Fruit fly (Drosophila melanogaster) whole organism, prepupa: ENCODE data around the gene Sgs3.
A peak's percentile ranks its signal among the peaks of the same experiment; 100 is the strongest.

ENCODE experiments used
- Blimp-1 ChIP-seq: fragments of 200-800 bp; sonication (Bioruptor generic); optimal IDR thresholded peaks from 3 replicates; lab custom pipeline; 2017; ENCODE audit warnings: missing biosample characterization, missing genetic modification characterization, mild to moderate bottlenecking, moderate library complexity, missing genetic modification reagents
- CG10631 ChIP-seq: fragments of 200-800 bp; sonication (Bioruptor generic); optimal IDR thresholded peaks from 2 replicates; lab custom pipeline; 2016; ENCODE audit warnings: missing biosample characterization, missing genetic modification characterization
- CG10669 ChIP-seq: fragments of 200-800 bp; sonication (Bioruptor generic); optimal IDR thresholded peaks from 3 replicates; lab custom pipeline; 2018; ENCODE audit warnings: missing biosample characterization, mild to moderate bottlenecking, missing genetic modification characterization, moderate library complexity
- CG11294 ChIP-seq: fragments of 200-800 bp; sonication (Bioruptor generic); IDR thresholded peaks from 2 replicates; pipeline ENCODE4 v1.3.6; 2022; ENCODE audit warnings: missing biosample characterization, missing genetic modification characterization
- CG11762 ChIP-seq: fragments of 200-800 bp; sonication (Bioruptor generic); optimal IDR thresholded peaks from 3 replicates; lab custom pipeline; 2016; ENCODE audit warnings: missing biosample characterization, missing genetic modification characterization; ENCODE audit not compliant: insufficient read depth
- CG15336 ChIP-seq: fragments of 200-800 bp; sonication (Bioruptor generic); IDR thresholded peaks from 2 replicates; pipeline ENCODE4 v1.3.6; 2022; ENCODE audit warnings: missing biosample characterization, missing genetic modification characterization
- CG16779 ChIP-seq: fragments of 200-800 bp; sonication (Bioruptor generic); optimal IDR thresholded peaks from 3 replicates; lab custom pipeline; 2017; ENCODE audit warnings: missing biosample characterization, mild to moderate bottlenecking, missing genetic modification characterization
- CG3032 ChIP-seq: fragments of 200-800 bp; optimal IDR thresholded peaks from 2 replicates; lab custom pipeline; 2019; ENCODE audit warnings: missing biosample characterization, mild to moderate bottlenecking, missing genetic modification characterization, moderate library complexity
- CG31627 ChIP-seq: fragments of 200-800 bp; sonication (Bioruptor generic); optimal IDR thresholded peaks from 3 replicates; lab custom pipeline; 2016; ENCODE audit warnings: missing biosample characterization, missing genetic modification characterization
- CG32006 ChIP-seq: fragments of 200-800 bp; sonication (Bioruptor generic); optimal IDR thresholded peaks from 3 replicates; lab custom pipeline; 2017; ENCODE audit warnings: missing biosample characterization, mild to moderate bottlenecking, missing genetic modification characterization
- CG34406 ChIP-seq: fragments of 200-800 bp; sonication (Bioruptor generic); optimal IDR thresholded peaks from 3 replicates; lab custom pipeline; 2016; ENCODE audit warnings: missing biosample characterization, missing genetic modification characterization
- CG4318 ChIP-seq: fragments of 200-800 bp; sonication (Bioruptor generic); optimal IDR thresholded peaks from 3 replicates; lab custom pipeline; 2017; ENCODE audit warnings: missing biosample characterization, mild to moderate bottlenecking, missing genetic modification characterization
- CG6163 ChIP-seq: fragments of 200-800 bp; sonication (Bioruptor generic); IDR thresholded peaks from 3 replicates; pipeline ENCODE4 v1.3.6; 2022; ENCODE audit warnings: missing biosample characterization, missing genetic modification characterization
- CG6276 ChIP-seq: fragments of 200-800 bp; sonication (Bioruptor generic); optimal IDR thresholded peaks from 2 replicates; lab custom pipeline; 2017; ENCODE audit warnings: missing biosample characterization, mild to moderate bottlenecking, missing genetic modification characterization
- CG6792 ChIP-seq: fragments of 200-800 bp; sonication (Bioruptor generic); optimal IDR thresholded peaks from 3 replicates; lab custom pipeline; 2016; ENCODE audit warnings: missing biosample characterization, missing genetic modification characterization
- CG6808 ChIP-seq: fragments of 200-800 bp; sonication (Bioruptor generic); optimal IDR thresholded peaks from 3 replicates; lab custom pipeline; 2017; ENCODE audit warnings: missing biosample characterization, missing genetic modification characterization, mild to moderate bottlenecking, moderate library complexity, missing genetic modification reagents
- CG6854 ChIP-seq: fragments of 200-800 bp; sonication (Bioruptor generic); optimal IDR thresholded peaks from 2 replicates; lab custom pipeline; 2017; ENCODE audit warnings: missing biosample characterization, mild to moderate bottlenecking, missing genetic modification characterization
- CG7368 ChIP-seq: fragments of 200-800 bp; sonication (Bioruptor generic); optimal IDR thresholded peaks from 3 replicates; lab custom pipeline; 2016; ENCODE audit warnings: missing biosample characterization, missing genetic modification characterization
- CG8119 ChIP-seq: fragments of 200-800 bp; sonication (Bioruptor generic); IDR thresholded peaks from 3 replicates; pipeline ENCODE4 v1.3.6; 2022; ENCODE audit warnings: missing biosample characterization, missing genetic modification characterization
- CG9139 ChIP-seq: fragments of 200-800 bp; sonication (Bioruptor generic); optimal IDR thresholded peaks from 3 replicates; lab custom pipeline; 2017; ENCODE audit warnings: missing biosample characterization, mild to moderate bottlenecking, missing genetic modification characterization
- Eip75B ChIP-seq: fragments of 200-800 bp; sonication (Bioruptor generic); optimal IDR thresholded peaks from 3 replicates; lab custom pipeline; 2016; ENCODE audit warnings: missing biosample characterization, missing genetic modification characterization
- Eip78C ChIP-seq: fragments of 200-800 bp; sonication (Bioruptor generic); peaks from one replicate; lab custom pipeline; 2016; ENCODE audit warnings: missing biosample characterization, missing genetic modification characterization
- Eip93F ChIP-seq: fragments of 200-800 bp; sonication (Bioruptor generic); optimal IDR thresholded peaks from 2 replicates; lab custom pipeline; 2016; ENCODE audit warnings: missing biosample characterization, mild to moderate bottlenecking, missing genetic modification characterization
- Ets21C ChIP-seq: fragments of 200-800 bp; sonication (Bioruptor generic); optimal IDR thresholded peaks from 3 replicates; lab custom pipeline; 2016; ENCODE audit warnings: missing biosample characterization, missing genetic modification characterization
- Ets96B ChIP-seq: fragments of 200-800 bp; optimal IDR thresholded peaks from 2 replicates; lab custom pipeline; 2019; ENCODE audit warnings: missing biosample characterization, mild to moderate bottlenecking, missing genetic modification characterization, moderate library complexity
- Gug ChIP-seq: fragments of 200-800 bp; sonication (Bioruptor generic); IDR thresholded peaks from 2 replicates; pipeline ENCODE4 v1.3.6; 2022; ENCODE audit warnings: missing biosample characterization, missing genetic modification characterization
- Hr39 ChIP-seq: fragments of 200-800 bp; sonication (Bioruptor generic); optimal IDR thresholded peaks from 2 replicates; lab custom pipeline; 2016; ENCODE audit warnings: missing biosample characterization, missing genetic modification characterization
- Hr4 ChIP-seq: fragments of 200-800 bp; sonication (Bioruptor generic); optimal IDR thresholded peaks from 3 replicates; lab custom pipeline; 2016; ENCODE audit warnings: missing biosample characterization, missing genetic modification characterization
- Lpt ChIP-seq: fragments of 200-800 bp; sonication (Bioruptor generic); optimal IDR thresholded peaks from 3 replicates; lab custom pipeline; 2016; ENCODE audit warnings: missing biosample characterization, missing genetic modification characterization
- Met ChIP-seq: fragments of 200-800 bp; sonication (Bioruptor generic); optimal IDR thresholded peaks from 3 replicates; lab custom pipeline; 2016; ENCODE audit warnings: missing biosample characterization, missing genetic modification characterization
- Smox ChIP-seq: fragments of 200-800 bp; sonication (Bioruptor generic); optimal IDR thresholded peaks from 3 replicates; lab custom pipeline; 2016; ENCODE audit warnings: missing biosample characterization, missing genetic modification characterization
- Sox102F ChIP-seq: fragments of 200-800 bp; sonication (Bioruptor generic); optimal IDR thresholded peaks from 2 replicates; lab custom pipeline; 2016; ENCODE audit warnings: missing biosample characterization, mild to moderate bottlenecking, missing genetic modification characterization
- Sox14 ChIP-seq: fragments of 200-800 bp; sonication (Bioruptor generic); optimal IDR thresholded peaks from 3 replicates; lab custom pipeline; 2016; ENCODE audit warnings: missing biosample characterization, missing genetic modification characterization
- Sox15 ChIP-seq: fragments of 200-800 bp; sonication (Bioruptor generic); optimal IDR thresholded peaks from 3 replicates; lab custom pipeline; 2016; ENCODE audit warnings: missing biosample characterization, missing genetic modification characterization
- achi ChIP-seq: fragments of 200-800 bp; sonication (Bioruptor generic); optimal IDR thresholded peaks from 3 replicates; lab custom pipeline; 2016; ENCODE audit warnings: missing biosample characterization, missing genetic modification characterization
- cyc ChIP-seq: fragments of 200-800 bp; sonication (Bioruptor generic); optimal IDR thresholded peaks from 3 replicates; lab custom pipeline; 2016; ENCODE audit warnings: missing biosample characterization, missing genetic modification characterization
- dac ChIP-seq: fragments of 200-800 bp; sonication (Bioruptor generic); optimal IDR thresholded peaks from 2 replicates; lab custom pipeline; 2017; ENCODE audit warnings: missing biosample characterization, mild to moderate bottlenecking, missing genetic modification characterization
- dsx ChIP-seq: fragments of 200-800 bp; optimal IDR thresholded peaks from 3 replicates; lab custom pipeline; 2019; ENCODE audit warnings: missing biosample characterization, mild to moderate bottlenecking, missing genetic modification characterization, moderate library complexity; ENCODE audit not compliant: poor library complexity, severe bottlenecking
- esn ChIP-seq: fragments of 200-800 bp; sonication (Bioruptor generic); optimal IDR thresholded peaks from 2 replicates; lab custom pipeline; 2016; ENCODE audit warnings: missing biosample characterization, mild to moderate bottlenecking, missing genetic modification characterization, moderate library complexity
- lz ChIP-seq: fragments of 200-800 bp; sonication (Bioruptor generic); optimal IDR thresholded peaks from 3 replicates; lab custom pipeline; 2016; ENCODE audit warnings: missing biosample characterization, missing genetic modification characterization
- salr ChIP-seq, 2 experiments: fragments of 200-800 bp; sonication (Bioruptor generic); optimal IDR thresholded peaks; 3 replicates each; lab custom pipeline; 2016 to 2018; ENCODE audit warnings: missing biosample characterization in 2 of 2, missing genetic modification characterization in 2 of 2, mild to moderate bottlenecking in 1 of 2
- svp ChIP-seq: fragments of 200-800 bp; sonication (Bioruptor generic); peaks from one replicate; lab custom pipeline; 2016; ENCODE audit warnings: missing biosample characterization, missing genetic modification characterization
- vri ChIP-seq: fragments of 200-800 bp; sonication (Bioruptor generic); optimal IDR thresholded peaks from 3 replicates; lab custom pipeline; 2016; ENCODE audit warnings: missing biosample characterization, mild to moderate bottlenecking, missing genetic modification characterization

Sgs3 gene

DNA sequence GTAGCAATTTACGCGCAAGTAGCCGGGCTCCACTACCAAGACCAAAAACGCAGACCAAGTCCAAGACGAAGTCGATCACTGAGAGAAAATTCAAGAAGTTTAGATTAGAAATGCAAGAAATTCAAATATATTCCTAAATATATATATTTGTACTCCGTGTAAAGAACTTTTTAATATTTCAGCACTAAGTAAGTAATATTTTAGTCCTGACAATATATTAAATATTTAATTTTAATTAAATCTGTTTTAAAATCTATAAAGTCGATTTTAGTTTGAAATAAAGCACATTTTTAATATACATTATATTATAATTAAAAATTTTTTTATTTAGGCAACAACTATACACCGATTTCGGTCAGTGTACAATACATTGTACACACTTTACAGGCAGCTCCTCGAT, 45.0 kb upstream of the Sgs3 start (continued):
- TF ChIP-seq vri (GFP tag; lab: Kevin White, UChicago) (no peak), CG11294 (GFP tag; lab: Robert Waterston, UW) (no peak), CG7368 (GFP tag; lab: Kevin White, UChicago) (no peak), cyc (peak; percentile 12), CG4318 (GFP tag; lab: Kevin White, UChicago) (no peak), CG8119 (GFP tag; lab: Robert Waterston, UW) (no peak), CG32006 (GFP tag; lab: Kevin White, UChicago) (peak; percentile 28), CG11762 (GFP tag; lab: Kevin White, UChicago) (no peak), dac (GFP tag; lab: Kevin White, UChicago) (no peak), dsx (GFP tag; lab: Kevin White, UChicago) (peak; percentile 76), Eip78C (GFP tag; lab: Kevin White, UChicago) (peak; percentile 64), CG10631 (GFP tag; lab: Kevin White, UChicago) (peak; percentile 49), Eip93F (GFP tag; lab: Kevin White, UChicago) (no peak), svp (GFP tag; lab: Kevin White, UChicago) (no peak), Sox14 (GFP tag; lab: Kevin White, UChicago) (no peak), Smox (GFP tag; lab: Kevin White, UChicago) (no peak), CG6163 (GFP tag; lab: Robert Waterston, UW) (no peak), CG6276 (GFP tag; lab: Kevin White, UChicago) (no peak), Hr39 (GFP tag; lab: Kevin White, UChicago) (no peak)

dm6 chr3L:11472388-11472787, 39.6 kb upstream of the Sgs3 start:
- TF ChIP-seq Ets21C (no peak), dsx (GFP tag; lab: Kevin White, UChicago) (peak; percentile 92)

- TF ChIP-seq CG6163 (GFP tag; lab: Robert Waterston, UW) (no peak), esn (GFP tag; lab: Kevin White, UChicago) (no peak), CG15336 (GFP tag; lab: Robert Waterston, UW) (no peak), salr (GFP tag; optimal IDR thresholded peaks at IDR 0.05; lab: Kevin White, UChicago) (no peak), Ets96B (tag; lab: Kevin White, UChicago) (no peak), Gug (GFP tag; lab: Robert Waterston, UW) (no peak), Blimp-1 (GFP tag; lab: Kevin White, UChicago) (no peak), CG16779 (no peak), CG6854 (GFP tag; lab: Kevin White, UChicago) (no peak), Eip75B (GFP tag; lab: Kevin White, UChicago) (no peak), Sox15 (no peak), Sox102F (GFP tag; lab: Kevin White, UChicago) (no peak)
These were observed 39.0 kb upstream of the Sgs3 start, which contains the start of gene Vha16-3 for dm6 chr3L:11472991-11473390. Vha16-3 (plus strand) TSS chr3L:11473291.

dm6 chr3L:11474658-11475057, 37.4 kb upstream of the Sgs3 start, which contains the start of gene Vha16-2:
Vha16-2 (plus strand) TSS chr3L:11474958.
- no peak for TF ChIP-seq esn (GFP tag; lab: Kevin White, UChicago)
- TF ChIP-seq CG3032 (tag; lab: Kevin White, UChicago), result no peak
- TF ChIP-seq CG9139 (GFP tag; lab: Kevin White, UChicago), result no peak
- no peak for TF ChIP-seq cyc
- no peak for TF ChIP-seq CG6792 (GFP tag; lab: Kevin White, UChicago)
- TF ChIP-seq Lpt (GFP tag; lab: Kevin White, UChicago), result no peak
- no peak for TF ChIP-seq CG34406 (GFP tag; lab: Kevin White, UChicago)
- no peak for TF ChIP-seq Blimp-1 (GFP tag; lab: Kevin White, UChicago)
- no peak for TF ChIP-seq Eip93F (GFP tag; lab: Kevin White, UChicago)
- no peak for TF ChIP-seq Hr4
- no peak for TF ChIP-seq CG10669
- no peak for TF ChIP-seq Met (GFP tag; lab: Kevin White, UChicago)
- no peak for TF ChIP-seq CG31627
- no peak for TF ChIP-seq CG6808 (GFP tag; lab: Kevin White, UChicago)
- no peak for TF ChIP-seq Smox (GFP tag; lab: Kevin White, UChicago)
- no peak for TF ChIP-seq CG16779
- TF ChIP-seq achi, result no peak
- no peak for TF ChIP-seq lz
- TF ChIP-seq vri (GFP tag; lab: Kevin White, UChicago), result no peak
- no peak for TF ChIP-seq Gug (GFP tag; lab: Robert Waterston, UW)
- TF ChIP-seq, all 60 proteins: peak for 0
